Fruit fly (Drosophila melanogaster) whole organism, embryonic: ENCODE results near the gene CG9643.

Experiments used
- CG1024 ChIP-seq: fragments of 200-800 bp; sonication (Bioruptor generic); IDR thresholded peaks from 2 replicates; pipeline ENCODE4 v1.3.6; 2022; ENCODE audit warnings: missing biosample characterization, missing genetic modification characterization
- CG10274 ChIP-seq: fragments of 200-800 bp; sonication (Bioruptor generic); optimal IDR thresholded peaks from 3 replicates; lab custom pipeline; 2017; ENCODE audit warnings: missing biosample characterization, mild to moderate bottlenecking, missing genetic modification characterization
- CG12071 ChIP-seq: fragments of 200-800 bp; sonication (Bioruptor generic); optimal IDR thresholded peaks from 3 replicates; lab custom pipeline; 2018; ENCODE audit warnings: missing biosample characterization, mild to moderate bottlenecking, missing genetic modification characterization
- CG12769 ChIP-seq: fragments of 200-800 bp; sonication (Bioruptor generic); optimal IDR thresholded peaks from 2 replicates; lab custom pipeline; 2019; ENCODE audit warnings: missing biosample characterization, mild to moderate bottlenecking, missing genetic modification characterization, moderate library complexity
- CG14860 ChIP-seq: fragments of 200-800 bp; sonication (Bioruptor generic); IDR thresholded peaks from 3 replicates; pipeline ENCODE4 v1.3.6; 2022; ENCODE audit warnings: missing biosample characterization, missing genetic modification characterization; ENCODE audit not compliant: partially characterized antibody
- CG1529 ChIP-seq: fragments of 200-800 bp; sonication (Bioruptor generic); optimal IDR thresholded peaks from 3 replicates; lab custom pipeline; 2018; ENCODE audit warnings: missing biosample characterization, missing genetic modification characterization
- CG17359 ChIP-seq: fragments of 200-800 bp; sonication (Bioruptor generic); optimal IDR thresholded peaks from 3 replicates; lab custom pipeline; 2018; ENCODE audit warnings: missing biosample characterization, mild to moderate bottlenecking, missing genetic modification characterization, moderate library complexity
- CG17829 ChIP-seq: fragments of 200-800 bp; optimal IDR thresholded peaks from 2 replicates; lab custom pipeline; 2019; ENCODE audit warnings: missing biosample characterization, mild to moderate bottlenecking, missing genetic modification characterization, moderate library complexity
- CG18476 ChIP-seq: fragments of 200-800 bp; sonication (Bioruptor generic); optimal IDR thresholded peaks from 2 replicates; lab custom pipeline; 2016; ENCODE audit warnings: missing biosample characterization, mild to moderate bottlenecking, missing genetic modification characterization
- CG2116 ChIP-seq: fragments of 200-800 bp; sonication (Bioruptor generic); optimal IDR thresholded peaks from 3 replicates; lab custom pipeline; 2018; ENCODE audit warnings: missing biosample characterization, mild to moderate bottlenecking, missing genetic modification characterization
- CG2120 ChIP-seq: fragments of 200-800 bp; sonication (Bioruptor generic); optimal IDR thresholded peaks from 3 replicates; lab custom pipeline; 2016; ENCODE audit warnings: missing biosample characterization, missing genetic modification characterization
- CG2678 ChIP-seq: fragments of 200-800 bp; sonication (Bioruptor generic); optimal IDR thresholded peaks from 3 replicates; lab custom pipeline; 2019; ENCODE audit warnings: missing biosample characterization, mild to moderate bottlenecking, missing genetic modification characterization, moderate library complexity
- CG3065 ChIP-seq: fragments of 200-800 bp; sonication (Bioruptor generic); optimal IDR thresholded peaks from 2 replicates; lab custom pipeline; 2016; ENCODE audit warnings: missing biosample characterization, missing genetic modification characterization
- CG32767 ChIP-seq: fragments of 200-800 bp; sonication (Bioruptor generic); IDR thresholded peaks from 2 replicates; pipeline ENCODE4 v1.3.6; 2022; ENCODE audit warnings: missing biosample characterization, missing genetic modification characterization
- CG3847 ChIP-seq: fragments of 200-800 bp; sonication (Bioruptor generic); IDR thresholded peaks from 2 replicates; pipeline ENCODE4 v1.3.6; 2022; ENCODE audit warnings: missing biosample characterization, missing genetic modification characterization
- CG42726 ChIP-seq: fragments of 200-800 bp; sonication (Bioruptor generic); IDR thresholded peaks from 2 replicates; pipeline ENCODE4 v1.3.6; 2022; ENCODE audit warnings: missing biosample characterization, missing genetic modification characterization; ENCODE audit not compliant: partially characterized antibody
- CG4404 ChIP-seq: fragments of 200-800 bp; sonication (Bioruptor generic); IDR thresholded peaks from 2 replicates; pipeline ENCODE4 v1.3.6; 2022; ENCODE audit warnings: missing biosample characterization, missing genetic modification characterization
- CG7745 ChIP-seq: fragments of 200-800 bp; sonication (Bioruptor generic); optimal IDR thresholded peaks from 2 replicates; lab custom pipeline; 2018; ENCODE audit warnings: missing biosample characterization, mild to moderate bottlenecking, missing genetic modification characterization, moderate library complexity
- CG7839 ChIP-seq: fragments of 200-800 bp; sonication (Bioruptor generic); optimal IDR thresholded peaks from 3 replicates; lab custom pipeline; 2018; ENCODE audit warnings: missing biosample characterization, mild to moderate bottlenecking, missing genetic modification characterization, moderate library complexity
- CG7963 ChIP-seq: fragments of 200-800 bp; sonication (Bioruptor generic); IDR thresholded peaks from 3 replicates; pipeline ENCODE4 v1.3.6; 2022; ENCODE audit warnings: missing biosample characterization, missing genetic modification characterization; ENCODE audit not compliant: partially characterized antibody
- CG8388 ChIP-seq: fragments of 200-800 bp; sonication (Bioruptor generic); optimal IDR thresholded peaks from 2 replicates; lab custom pipeline; 2019; ENCODE audit warnings: missing biosample characterization, mild to moderate bottlenecking, missing genetic modification characterization, moderate library complexity
- CTCF ChIP-seq: fragments of 200-800 bp; sonication (Bioruptor generic); optimal IDR thresholded peaks from 2 replicates; lab custom pipeline; 2017; ENCODE audit warnings: missing biosample characterization, mild to moderate bottlenecking, missing genetic modification characterization, moderate library complexity
- CkIIα-i1 ChIP-seq: fragments of 200-800 bp; sonication (Bioruptor generic); IDR thresholded peaks from 2 replicates; pipeline ENCODE4 v1.3.6; 2022; ENCODE audit warnings: missing biosample characterization, missing genetic modification characterization
- Dref ChIP-seq: fragments of 200-800 bp; sonication (Bioruptor generic); IDR thresholded peaks from 2 replicates; pipeline ENCODE4 v1.3.6; 2022; ENCODE audit warnings: missing biosample characterization, missing genetic modification characterization
- E2f1 ChIP-seq: fragments of 200-800 bp; sonication (Bioruptor generic); IDR thresholded peaks from 2 replicates; pipeline ENCODE4 v1.3.6; 2022; ENCODE audit warnings: missing biosample characterization, missing genetic modification characterization
- Fer1 ChIP-seq: fragments of 200-800 bp; sonication (Bioruptor generic); optimal IDR thresholded peaks from 2 replicates; lab custom pipeline; 2017; ENCODE audit warnings: missing biosample characterization, mild to moderate bottlenecking, missing genetic modification characterization
- Hmx ChIP-seq: fragments of 200-800 bp; sonication (Bioruptor generic); optimal IDR thresholded peaks from 2 replicates; lab custom pipeline; 2016; ENCODE audit warnings: missing biosample characterization, missing genetic modification characterization
- Hr3 ChIP-seq: fragments of 200-800 bp; sonication (Bioruptor generic); optimal IDR thresholded peaks from 3 replicates; lab custom pipeline; 2016; ENCODE audit warnings: missing biosample characterization, missing genetic modification characterization
- Sox102F ChIP-seq: fragments of 200-800 bp; sonication (Bioruptor generic); optimal IDR thresholded peaks from 2 replicates; lab custom pipeline; 2018; ENCODE audit warnings: missing biosample characterization, mild to moderate bottlenecking, missing genetic modification characterization, moderate library complexity
- Ssrp ChIP-seq: fragments of 200-800 bp; sonication (Bioruptor generic); optimal IDR thresholded peaks from 2 replicates; lab custom pipeline; 2018; ENCODE audit warnings: missing biosample characterization, mild to moderate bottlenecking, missing genetic modification characterization, moderate library complexity
- Trl ChIP-seq, 3 experiments: fragments of >200 bp in 2 of 3; fragments of 200-800 bp in 1 of 3; sonication (Bioruptor generic) in 1 of 3; optimal IDR thresholded peaks; 2 replicates in 1 of 3; 3 replicates in 2 of 3; lab custom pipeline; 2016 to 2017; ENCODE audit warnings: missing biosample characterization in 1 of 3, missing genetic modification characterization in 1 of 3
- Vsx1 ChIP-seq: fragments of 200-800 bp; sonication (Bioruptor generic); optimal IDR thresholded peaks from 2 replicates; lab custom pipeline; 2017; ENCODE audit warnings: missing biosample characterization, mild to moderate bottlenecking, missing genetic modification characterization, missing genetic modification reagents
- bab2 ChIP-seq: fragments of 200-800 bp; sonication (Bioruptor generic); optimal IDR thresholded peaks from 2 replicates; lab custom pipeline; 2016; ENCODE audit warnings: missing biosample characterization, missing genetic modification characterization
- bbx ChIP-seq: fragments of 200-800 bp; sonication (Bioruptor generic); IDR thresholded peaks from 2 replicates; pipeline ENCODE4 v1.3.6; 2022; ENCODE audit warnings: missing biosample characterization, missing genetic modification characterization; ENCODE audit not compliant: partially characterized antibody
- cg ChIP-seq: fragments of 200-800 bp; sonication (Bioruptor generic); optimal IDR thresholded peaks from 3 replicates; lab custom pipeline; 2019; ENCODE audit warnings: missing biosample characterization, mild to moderate bottlenecking, missing genetic modification characterization, moderate library complexity
- da ChIP-seq: fragments of 200-800 bp; sonication (Bioruptor generic); optimal IDR thresholded peaks from 2 replicates; lab custom pipeline; 2016; ENCODE audit warnings: missing biosample characterization, missing genetic modification characterization
- disco-r ChIP-seq: fragments of 200-800 bp; sonication (Bioruptor generic); optimal IDR thresholded peaks from 2 replicates; lab custom pipeline; 2016; ENCODE audit warnings: missing biosample characterization, missing genetic modification characterization
- ham ChIP-seq: fragments of 200-800 bp; sonication (Bioruptor generic); IDR thresholded peaks from 2 replicates; pipeline ENCODE4 v1.3.6; 2022; ENCODE audit warnings: missing biosample characterization, missing genetic modification characterization
- lilli ChIP-seq: fragments of 200-800 bp; sonication (Bioruptor generic); optimal IDR thresholded peaks from 3 replicates; lab custom pipeline; 2016; ENCODE audit warnings: missing biosample characterization, missing genetic modification characterization
- pb ChIP-seq: fragments of 200-800 bp; sonication (Bioruptor generic); optimal IDR thresholded peaks from 3 replicates; lab custom pipeline; 2016; ENCODE audit warnings: missing biosample characterization, missing genetic modification characterization
- peb ChIP-seq: fragments of 200-800 bp; sonication (Bioruptor generic); IDR thresholded peaks from 2 replicates; pipeline ENCODE4 v1.3.6; 2022; ENCODE audit warnings: missing biosample characterization, missing genetic modification characterization
- pho ChIP-seq: fragments of 200-800 bp; sonication (Bioruptor generic); optimal IDR thresholded peaks from 2 replicates; lab custom pipeline; 2016; ENCODE audit warnings: missing biosample characterization, missing genetic modification characterization
- scrt ChIP-seq: fragments of 200-800 bp; sonication (Bioruptor generic); optimal IDR thresholded peaks from 2 replicates; lab custom pipeline; 2018; ENCODE audit warnings: missing biosample characterization, mild to moderate bottlenecking, missing genetic modification characterization, moderate library complexity
- shn ChIP-seq: fragments of 200-800 bp; sonication (Bioruptor generic); optimal IDR thresholded peaks from 3 replicates; lab custom pipeline; 2016; ENCODE audit warnings: missing biosample characterization, missing genetic modification characterization
- sim ChIP-seq: fragments of 200-800 bp; sonication (Bioruptor generic); IDR thresholded peaks from 2 replicates; pipeline ENCODE4 v1.3.6; 2022; ENCODE audit warnings: missing biosample characterization, missing genetic modification characterization
- sug ChIP-seq: fragments of 200-800 bp; optimal IDR thresholded peaks from 2 replicates; lab custom pipeline; 2019; ENCODE audit warnings: missing biosample characterization, mild to moderate bottlenecking, missing genetic modification characterization, moderate library complexity
- tap ChIP-seq: fragments of 200-800 bp; optimal IDR thresholded peaks from 3 replicates; lab custom pipeline; 2019; ENCODE audit warnings: missing biosample characterization, mild to moderate bottlenecking, missing genetic modification characterization, moderate library complexity
- tgo ChIP-seq: fragments of 200-800 bp; sonication (Bioruptor generic); IDR thresholded peaks from 3 replicates; pipeline ENCODE4 v1.3.6; 2022; ENCODE audit warnings: missing biosample characterization, missing genetic modification characterization
- tio ChIP-seq: fragments of 200-800 bp; sonication (Bioruptor generic); optimal IDR thresholded peaks from 2 replicates; lab custom pipeline; 2017; ENCODE audit warnings: missing biosample characterization, missing genetic modification characterization, inconsistent platforms
- twi ChIP-seq: fragments of 200-800 bp; optimal IDR thresholded peaks from 2 replicates; lab custom pipeline; 2019; ENCODE audit warnings: missing biosample characterization, mild to moderate bottlenecking, missing genetic modification characterization, moderate library complexity
- vfl ChIP-seq: fragments of 200-800 bp; sonication (Bioruptor generic); optimal IDR thresholded peaks from 2 replicates; lab custom pipeline; 2016; ENCODE audit warnings: missing biosample characterization, missing genetic modification characterization
- wek ChIP-seq: fragments of 200-800 bp; sonication (Bioruptor generic); optimal IDR thresholded peaks from 3 replicates; lab custom pipeline; 2018; ENCODE audit warnings: missing biosample characterization, mild to moderate bottlenecking, missing genetic modification characterization, moderate library complexity

CG9643 gene

DNA sequence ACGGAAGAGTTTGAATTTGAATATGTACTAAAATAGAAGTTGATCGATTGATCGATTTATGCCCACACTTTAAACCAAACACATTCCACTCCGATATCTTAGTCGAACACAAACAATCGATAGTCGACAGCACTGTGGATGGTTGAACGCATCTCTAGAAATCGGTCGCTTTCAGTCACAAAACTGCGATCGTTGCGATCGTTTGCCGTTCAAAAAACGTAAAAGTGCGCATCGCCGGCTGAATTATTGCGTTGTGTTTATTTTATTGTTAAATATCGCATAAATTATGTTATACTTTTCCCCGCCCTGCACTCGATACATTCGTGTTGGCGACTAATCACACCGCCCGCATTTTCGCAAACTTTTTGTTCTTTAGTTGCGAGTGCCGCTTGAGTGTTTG lies 20.0 kb upstream of the CG9643 start, which contains the start of gene Ccdc85 (continued):
- TF ChIP-seq CG1529: no peak
- TF ChIP-seq CG14860 (GFP tag; lab: Robert Waterston, UW): peak; percentile 97
- TF ChIP-seq tap (tag; lab: Kevin White, UChicago): no peak
- no peak for TF ChIP-seq da (GFP tag; lab: Kevin White, UChicago)
- no peak for TF ChIP-seq CG7839 (tag; lab: Kevin White, UChicago)
- peak; percentile 23 for TF ChIP-seq vfl
- no peak for TF ChIP-seq CG32767 (GFP tag; lab: Robert Waterston, UW)
- TF ChIP-seq CG2678 (tag; lab: Kevin White, UChicago): no peak
- TF ChIP-seq CTCF (GFP tag; lab: Kevin White, UChicago): no peak
- TF ChIP-seq sug (tag; lab: Kevin White, UChicago): peak; percentile 27
- TF ChIP-seq cg (GFP tag; lab: Kevin White, UChicago): no peak
- no peak for TF ChIP-seq Hr3 (GFP tag; lab: Kevin White, UChicago)
- TF ChIP-seq CG4404 (GFP tag; lab: Robert Waterston, UW): no peak
- TF ChIP-seq peb: no peak
- TF ChIP-seq tio (GFP tag; lab: Kevin White, UChicago): no peak
- TF ChIP-seq Sox102F (GFP tag; lab: Kevin White, UChicago): no peak
- TF ChIP-seq disco-r (GFP tag; lab: Kevin White, UChicago): no peak
- TF ChIP-seq bbx (GFP tag; lab: Robert Waterston, UW): peak; percentile 99
- TF ChIP-seq ham: no peak
- TF ChIP-seq Ssrp (tag; lab: Kevin White, UChicago): no peak
- no peak for TF ChIP-seq CG8388 (GFP tag; lab: Kevin White, UChicago)
- TF ChIP-seq Hmx (GFP tag; lab: Kevin White, UChicago): no peak
- no peak for TF ChIP-seq CG1024 (GFP tag; lab: Robert Waterston, UW)
- no peak for TF ChIP-seq CkIIα-i1 (GFP tag; lab: Robert Waterston, UW)
- TF ChIP-seq CG42726 (GFP tag; lab: Robert Waterston, UW): peak; percentile 92
- no peak for TF ChIP-seq CG17359 (tag; lab: Kevin White, UChicago)
- TF ChIP-seq twi (tag; lab: Kevin White, UChicago): no peak
- TF ChIP-seq CG7963: peak; percentile 99
- no peak for TF ChIP-seq CG7745 (tag; lab: Kevin White, UChicago)
- TF ChIP-seq pb (GFP tag; lab: Kevin White, UChicago): no peak
- TF ChIP-seq shn (GFP tag; lab: Kevin White, UChicago): no peak
- no peak for TF ChIP-seq sim (GFP tag; lab: Robert Waterston, UW)
- TF ChIP-seq CG12769 (tag; lab: Kevin White, UChicago): no peak
- TF ChIP-seq lilli (GFP tag; lab: Kevin White, UChicago): peak; percentile 22
- TF ChIP-seq CG17829 (tag; lab: Kevin White, UChicago): peak; percentile 44
- no peak for TF ChIP-seq tgo (GFP tag; lab: Robert Waterston, UW)
- TF ChIP-seq CG12071 (GFP tag; lab: Kevin White, UChicago): no peak
- TF ChIP-seq wek: no peak
- no peak for TF ChIP-seq CG3065 (GFP tag; lab: Kevin White, UChicago)
- 0 out of 2 replicates have a peak, but pooled peaks have one; percentile 28 for TF ChIP-seq CG3847 (GFP tag; lab: Robert Waterston, UW)
- TF ChIP-seq Trl (optimal IDR thresholded peaks at IDR 0.05; lab: Kevin White, UChicago): no peak
- TF ChIP-seq Trl (GFP tag; optimal IDR thresholded peaks at IDR 0.05; lab: Kevin White, UChicago): no peak
- TF ChIP-seq bab2 (GFP tag; lab: Kevin White, UChicago): no peak
- TF ChIP-seq Vsx1 (GFP tag; lab: Kevin White, UChicago): no peak
- no peak for TF ChIP-seq E2f1 (GFP tag; lab: Robert Waterston, UW)
- TF ChIP-seq CG2116: peak; percentile 88
- no peak for TF ChIP-seq scrt (GFP tag; lab: Kevin White, UChicago)
- TF ChIP-seq CG2120 (GFP tag; lab: Kevin White, UChicago): no peak
- no peak for TF ChIP-seq pho (GFP tag; lab: Kevin White, UChicago)
- no peak for TF ChIP-seq CG10274 (GFP tag; lab: Kevin White, UChicago)
- no peak for TF ChIP-seq CG18476 (GFP tag; lab: Kevin White, UChicago)
- TF ChIP-seq Fer1: peak; percentile 28
- TF ChIP-seq Dref (GFP tag; lab: Robert Waterston, UW): peak; percentile 98
